Worm (Caenorhabditis elegans) whole organism, L3 larva: ENCODE data around the gene syx-2.

Source experiments
- ama-1 ChIP-seq: fragments of 150-350 bp; optimal IDR thresholded peaks from 2 replicates; lab custom pipeline; 2018
- elt-3 ChIP-seq, 3 experiments: fragments of 150-350 bp in 1 of 3; sonication (generic microtip) in 2 of 3; optimal IDR thresholded peaks; 2 replicates in 2 of 3; 4 replicates in 1 of 3; lab custom pipeline; 2014 to 2017; ENCODE audit warnings: missing biosample characterization in 3 of 3, missing genetic modification characterization in 3 of 3
- fos-1 ChIP-seq: fragments of 150-350 bp; optimal IDR thresholded peaks from 2 replicates; lab custom pipeline; 2014; ENCODE audit warnings: missing biosample characterization, missing genetic modification characterization
- hmg-11 ChIP-seq: sonication (generic microtip); optimal IDR thresholded peaks from 2 replicates; lab custom pipeline; 2016; ENCODE audit warnings: missing genetic modification characterization, missing compliant biosample characterization
- jun-1 ChIP-seq: fragments of 150-350 bp; optimal IDR thresholded peaks from 2 replicates; lab custom pipeline; 2014; ENCODE audit warnings: missing biosample characterization, missing genetic modification reagents, missing genetic modification characterization
- lin-39 ChIP-seq: fragments of 150-350 bp; optimal IDR thresholded peaks from 2 replicates; lab custom pipeline; 2018; ENCODE audit warnings: missing biosample characterization, missing genetic modification reagents, missing genetic modification characterization
- lsy-12 ChIP-seq: sonication (generic microtip); optimal IDR thresholded peaks from 2 replicates; lab custom pipeline; 2016; ENCODE audit warnings: mild to moderate bottlenecking, missing genetic modification characterization, missing compliant biosample characterization
- mdl-1 ChIP-seq: fragments of 150-350 bp; optimal IDR thresholded peaks from 2 replicates; lab custom pipeline; 2014; ENCODE audit warnings: missing biosample characterization, missing genetic modification characterization
- nhr-237 ChIP-seq: fragments of 150-350 bp; optimal IDR thresholded peaks from 2 replicates; lab custom pipeline; 2014; ENCODE audit warnings: missing biosample characterization, missing genetic modification characterization
- tbx-2 ChIP-seq: sonication (generic microtip); optimal IDR thresholded peaks from 2 replicates; lab custom pipeline; 2016; ENCODE audit warnings: mild to moderate bottlenecking, missing genetic modification characterization, missing compliant biosample characterization
- ztf-11 ChIP-seq: fragments of 150-350 bp; optimal IDR thresholded peaks from 2 replicates; lab custom pipeline; 2014; ENCODE audit warnings: missing biosample characterization, missing genetic modification characterization

ce11 chrX:13946693-13947583 lies 13.0 kb upstream of the syx-2 start:
- TF ChIP-seq mdl-1 (tag; lab: Kevin White, UChicago), result no peak
- TF ChIP-seq hmg-11 (tag; lab: Kevin White, UChicago), result no peak
- no peak for TF ChIP-seq jun-1 (tag; lab: Kevin White, UChicago)
- no peak for TF ChIP-seq tbx-2 (tag; lab: Kevin White, UChicago)
- TF ChIP-seq ztf-11 (tag; lab: Kevin White, UChicago), result no peak
- no peak for TF ChIP-seq nhr-237
- no peak for TF ChIP-seq lin-39 (tag; lab: Kevin White, UChicago)
- TF ChIP-seq elt-3 (tag; optimal IDR thresholded peaks at IDR 0.05; lab: Kevin White, UChicago), result no peak
- TF ChIP-seq fos-1 (tag; lab: Kevin White, UChicago), result no peak
- no peak for TF ChIP-seq ama-1 (lab: Kevin White, UChicago)
- TF ChIP-seq lsy-12 (tag; lab: Kevin White, UChicago), result no peak
